Fruit fly (Drosophila melanogaster): Measurements from ENCODE around the gene unc-13-4A.

Gene unc-13-4A

dm6 chr3L:7344965-7345427 lies 32.3 kb upstream of the unc-13-4A start, which contains the start of gene Cln7 (continued):
- TF ChIP-seq CG8478 (optimal IDR thresholded peaks at IDR 0.05) (no peak), CG12744 (GFP tag; optimal IDR thresholded peaks at IDR 0.05) (no peak), Hey (tag; optimal IDR thresholded peaks at IDR 0.05) (no peak), Deaf1 (tag; optimal IDR thresholded peaks at IDR 0.05) (peak; percentile 86), sd (tag; optimal IDR thresholded peaks at IDR 0.05) (no peak), Tbp (GFP tag; optimal IDR thresholded peaks at IDR 0.05) (no peak), Kr (GFP tag; optimal IDR thresholded peaks at IDR 0.05) (no peak), ci (GFP tag; IDR thresholded peaks at IDR 0.05) (peak; percentile 81), HLH4C (GFP tag; IDR thresholded peaks at IDR 0.05; ENCODE audit: partially characterized antibody) (peak; percentile 43; the same call in 2 of the 3 replicates), vvl (GFP tag; IDR thresholded peaks at IDR 0.05) (peak; percentile 61; the same call in 1 of the 2 replicates), CG14965 (GFP tag; optimal IDR thresholded peaks at IDR 0.05; ENCODE audit: borderline replicate concordance) (no peak), Gsc (GFP tag; IDR thresholded peaks at IDR 0.05) (no peak), CG14710 (tag; optimal IDR thresholded peaks at IDR 0.05) (peak; percentile 20), CG17385 (GFP tag; optimal IDR thresholded peaks at IDR 0.05) (peak; percentile 53), jumu (GFP tag; optimal IDR thresholded peaks at IDR 0.05) (peak; percentile 14), ken (GFP tag; IDR thresholded peaks at IDR 0.05) (no peak; the same call in 2 of the 3 replicates), wek (GFP tag; optimal IDR thresholded peaks at IDR 0.05) (peak; percentile 48), chinmo (GFP tag; IDR thresholded peaks at IDR 0.05; ENCODE audit: partially characterized antibody) (peak; percentile 87; the same call in 2 of the 4 replicates), vnd (GFP tag; IDR thresholded peaks at IDR 0.05; ENCODE audit: partially characterized antibody) (no peak), pita (GFP tag; optimal IDR thresholded peaks at IDR 0.05) (no peak), Xrp1 (GFP tag; IDR thresholded peaks at IDR 0.05) (no peak; the same call in 1 of the 2 replicates), gem (tag; optimal IDR thresholded peaks at IDR 0.05) (no peak), Stat92E (GFP tag; optimal IDR thresholded peaks at IDR 0.05) (peak in 1 of 3 experiments; percentile 88), Nf-YC (tag; optimal IDR thresholded peaks at IDR 0.05) (peak; percentile 70), Camta (GFP tag; optimal IDR thresholded peaks at IDR 0.05) (no peak), H15 (GFP tag; IDR thresholded peaks at IDR 0.05) (no peak), Oaz (GFP tag; IDR thresholded peaks at IDR 0.05) (no peak), CG7745 (tag; optimal IDR thresholded peaks at IDR 0.05) (no peak), h (optimal IDR thresholded peaks at IDR 0.05) (no peak), CG17802 (tag; optimal IDR thresholded peaks at IDR 0.05) (no peak), fru (optimal IDR thresholded peaks at IDR 0.05) (no peak), shn (GFP tag; optimal IDR thresholded peaks at IDR 0.05) (no peak), CG4730 (GFP tag; IDR thresholded peaks at IDR 0.05) (no peak), CG10959 (GFP tag; IDR thresholded peaks at IDR 0.05) (no peak), CG30403 (GFP tag; optimal IDR thresholded peaks at IDR 0.05) (no peak), CG7839 (tag; optimal IDR thresholded peaks at IDR 0.05) (peak; percentile 25), HLHmδ (GFP tag; optimal IDR thresholded peaks at IDR 0.05) (peak; percentile 80), CG32772 (GFP tag; IDR thresholded peaks at IDR 0.05) (no peak), CG14667 (GFP tag; IDR thresholded peaks at IDR 0.05) (no peak), CG12299 (tag; optimal IDR thresholded peaks at IDR 0.05) (no peak), odd (GFP tag; optimal IDR thresholded peaks at IDR 0.05) (peak; percentile 49), trh (GFP tag; optimal IDR thresholded peaks at IDR 0.05) (no peak), Neu2 (GFP tag; optimal IDR thresholded peaks at IDR 0.05; ENCODE audit: borderline replicate concordance) (no peak), CG31365 (tag; optimal IDR thresholded peaks at IDR 0.05) (peak; percentile 1), CG13424 (tag; optimal IDR thresholded peaks at IDR 0.05) (peak; percentile 20), BEAF-32 (GFP tag; optimal IDR thresholded peaks at IDR 0.05) (no peak), ewg (GFP tag; optimal IDR thresholded peaks at IDR 0.05) (no peak), mirr (GFP tag; optimal IDR thresholded peaks at IDR 0.05) (peak; percentile 67), ara (GFP tag; IDR thresholded peaks at IDR 0.05) (peak; percentile 42; the same call in 1 of the 2 replicates), E2f1 (GFP tag; IDR thresholded peaks at IDR 0.05) (no peak), tap (tag; optimal IDR thresholded peaks at IDR 0.05) (no peak)
